Worm (Caenorhabditis elegans): ENCODE measurements around the gene F56A11.4.

- TF ChIP-seq elt-3 (tag; optimal IDR thresholded peaks at IDR 0.05) (no peak), C34F6.9 (tag; optimal IDR thresholded peaks at IDR 0.05) (no peak), skn-1 (tag; optimal IDR thresholded peaks at IDR 0.05) (no peak), mdl-1 (tag; optimal IDR thresholded peaks at IDR 0.05) (no peak), dmd-4 (tag; optimal IDR thresholded peaks at IDR 0.05) (no peak), ama-1 (optimal IDR thresholded peaks at IDR 0.05) (no peak), elt-1 (tag; optimal IDR thresholded peaks at IDR 0.05) (no peak), zag-1 (tag; optimal IDR thresholded peaks at IDR 0.05) (no peak), egl-27 (tag; optimal IDR thresholded peaks at IDR 0.05) (no peak), ceh-16 (tag; optimal IDR thresholded peaks at IDR 0.05) (no peak), nhr-12 (tag; optimal IDR thresholded peaks at IDR 0.05) (no peak), ceh-82 (tag; optimal IDR thresholded peaks at IDR 0.05) (no peak), ztf-1 (GFP tag; conservative IDR thresholded peaks at IDR 0.05) (no peak), unc-62 (GFP tag; optimal IDR thresholded peaks at IDR 0.05) (no peak)
Measured at ce11 chrIV:594840-595239, 46.7 kb downstream of the F56A11.4 start.

All from whole organism, L2 larva.